Worm (Caenorhabditis elegans): ENCODE measurements around the gene sel-13.

The sel-13 gene

ce11 chrIII:4693281-4693680 lies 6.7 kb downstream of the sel-13 start, which contains the start of gene nifk-1:
nifk-1 (minus strand) TSS chrIII:4693307.
- TF ChIP-seq elt-1 (tag; optimal IDR thresholded peaks at IDR 0.05) (no peak), nhr-43 (tag; optimal IDR thresholded peaks at IDR 0.05; ENCODE audit: poor library complexity, severe bottlenecking) (peak; percentile 6), nhr-28 (tag; optimal IDR thresholded peaks at IDR 0.05) (no peak), nfya-1 (tag; optimal IDR thresholded peaks at IDR 0.05; ENCODE audit: insufficient read depth) (peak; percentile 65), ceh-28 (tag; optimal IDR thresholded peaks at IDR 0.05) (peak; percentile 8), ceh-16 (tag; optimal IDR thresholded peaks at IDR 0.05) (no peak), nhr-76 (tag; optimal IDR thresholded peaks at IDR 0.05) (no peak), pqm-1 (tag; optimal IDR thresholded peaks at IDR 0.05) (peak; percentile 12), tbx-2 (tag; optimal IDR thresholded peaks at IDR 0.05) (no peak), hmg-11 (tag; optimal IDR thresholded peaks at IDR 0.05) (peak; percentile 74), R02D3.7 (tag; optimal IDR thresholded peaks at IDR 0.05) (peak; percentile 8), pha-4 (tag; optimal IDR thresholded peaks at IDR 0.05) (peak; percentile 86), lin-39 (tag; optimal IDR thresholded peaks at IDR 0.05) (peak; percentile 55), elt-3 (tag; optimal IDR thresholded peaks at IDR 0.05) (no peak), zag-1 (tag; optimal IDR thresholded peaks at IDR 0.05) (no peak), daf-12 (tag; optimal IDR thresholded peaks at IDR 0.05) (no peak), lin-15B (tag; optimal IDR thresholded peaks at IDR 0.05) (peak; percentile 70), jun-1 (tag; optimal IDR thresholded peaks at IDR 0.05) (peak; percentile 64), nhr-23 (tag; optimal IDR thresholded peaks at IDR 0.05) (peak; percentile 80), snpc-4 (tag; optimal IDR thresholded peaks at IDR 0.05) (peak; percentile 80), elt-2 (tag; optimal IDR thresholded peaks at IDR 0.05) (peak; percentile 67), ztf-11 (tag; optimal IDR thresholded peaks at IDR 0.05) (no peak), nhr-25 (tag; optimal IDR thresholded peaks at IDR 0.05) (peak; percentile 54), ama-1 (optimal IDR thresholded peaks at IDR 0.05) (peak; percentile 1)

ce11 chrIII:4689595-4689994 lies 10.4 kb downstream of the sel-13 start:
- TF ChIP-seq jun-1 (tag; optimal IDR thresholded peaks at IDR 0.05) = peak; percentile 56
- no peak for TF ChIP-seq ztf-11 (tag; optimal IDR thresholded peaks at IDR 0.05)
- no peak for TF ChIP-seq eor-1 (tag; optimal IDR thresholded peaks at IDR 0.05)
- no peak for TF ChIP-seq fkh-10 (GFP tag; optimal IDR thresholded peaks at IDR 0.05)
- TF ChIP-seq egl-27 (tag; optimal IDR thresholded peaks at IDR 0.05) = peak; percentile 60
- TF ChIP-seq egl-5 (tag; optimal IDR thresholded peaks at IDR 0.05) = peak; percentile 29
- TF ChIP-seq R02D3.7 (tag; optimal IDR thresholded peaks at IDR 0.05) = no peak
- no peak for TF ChIP-seq mml-1 (tag; optimal IDR thresholded peaks at IDR 0.05)
- TF ChIP-seq nhr-77 (tag; optimal IDR thresholded peaks at IDR 0.05) = no peak
- TF ChIP-seq aly-2 (tag; optimal IDR thresholded peaks at IDR 0.05) = no peak
- no peak for TF ChIP-seq snpc-4 (tag; optimal IDR thresholded peaks at IDR 0.05)
- TF ChIP-seq daf-12 (tag; optimal IDR thresholded peaks at IDR 0.05) = no peak
- TF ChIP-seq hmg-11 (tag; optimal IDR thresholded peaks at IDR 0.05) = no peak
- no peak for TF ChIP-seq ceh-9 (tag; optimal IDR thresholded peaks at IDR 0.05)
- TF ChIP-seq nhr-11 (tag; optimal IDR thresholded peaks at IDR 0.05) = no peak
- peak in 1 of 3 experiments; percentile 65 for TF ChIP-seq elt-3 (tag; optimal IDR thresholded peaks at IDR 0.05)
- no peak for TF ChIP-seq fos-1 (tag; optimal IDR thresholded peaks at IDR 0.05)
- peak; percentile 79 for TF ChIP-seq skn-1 (tag; optimal IDR thresholded peaks at IDR 0.05)
- TF ChIP-seq nhr-76 (tag; optimal IDR thresholded peaks at IDR 0.05) = peak; percentile 20
- peak; percentile 42 for TF ChIP-seq ama-1 (optimal IDR thresholded peaks at IDR 0.05)
- peak; percentile 81 for TF ChIP-seq pha-4 (tag; optimal IDR thresholded peaks at IDR 0.05)
- TF ChIP-seq ztf-4 (tag; optimal IDR thresholded peaks at IDR 0.05) = peak; percentile 40
- TF ChIP-seq nhr-23 (tag; optimal IDR thresholded peaks at IDR 0.05) = no peak
- TF ChIP-seq pqm-1 (tag; optimal IDR thresholded peaks at IDR 0.05) = peak; percentile 38
- peak; percentile 89 for TF ChIP-seq lin-39 (tag; optimal IDR thresholded peaks at IDR 0.05)
- TF ChIP-seq unc-39 (tag; optimal IDR thresholded peaks at IDR 0.05) = no peak
- TF ChIP-seq nhr-43 (tag; optimal IDR thresholded peaks at IDR 0.05; ENCODE audit: poor library complexity, severe bottlenecking) = peak; percentile 90
- TF ChIP-seq lsy-12 (tag; optimal IDR thresholded peaks at IDR 0.05) = peak; percentile 43
- TF ChIP-seq elt-2 (tag; optimal IDR thresholded peaks at IDR 0.05) = peak; percentile 52
- TF ChIP-seq ceh-28 (tag; optimal IDR thresholded peaks at IDR 0.05) = no peak
- no peak for TF ChIP-seq elt-1 (tag; optimal IDR thresholded peaks at IDR 0.05)
- peak; percentile 66 for TF ChIP-seq nhr-25 (tag; optimal IDR thresholded peaks at IDR 0.05)
- peak; percentile 73 for TF ChIP-seq nfya-1 (tag; optimal IDR thresholded peaks at IDR 0.05; ENCODE audit: insufficient read depth)
- no peak for TF ChIP-seq nhr-12 (tag; optimal IDR thresholded peaks at IDR 0.05)
- TF ChIP-seq tbx-2 (tag; optimal IDR thresholded peaks at IDR 0.05) = peak; percentile 57
- TF ChIP-seq unc-62 (GFP tag; optimal IDR thresholded peaks at IDR 0.05) = no peak
- no peak for TF ChIP-seq nhr-237 (tag; optimal IDR thresholded peaks at IDR 0.05)
- TF ChIP-seq lin-15B (tag; optimal IDR thresholded peaks at IDR 0.05) = peak; percentile 28
- peak; percentile 26 for TF ChIP-seq mdl-1 (tag; optimal IDR thresholded peaks at IDR 0.05)
- TF ChIP-seq ceh-16 (tag; optimal IDR thresholded peaks at IDR 0.05) = no peak
- no peak for TF ChIP-seq zag-1 (tag; optimal IDR thresholded peaks at IDR 0.05)
- TF ChIP-seq nhr-28 (tag; optimal IDR thresholded peaks at IDR 0.05) = no peak
